Worm (Caenorhabditis elegans): ENCODE data around the gene trp-2.

Gene trp-2

DNA sequence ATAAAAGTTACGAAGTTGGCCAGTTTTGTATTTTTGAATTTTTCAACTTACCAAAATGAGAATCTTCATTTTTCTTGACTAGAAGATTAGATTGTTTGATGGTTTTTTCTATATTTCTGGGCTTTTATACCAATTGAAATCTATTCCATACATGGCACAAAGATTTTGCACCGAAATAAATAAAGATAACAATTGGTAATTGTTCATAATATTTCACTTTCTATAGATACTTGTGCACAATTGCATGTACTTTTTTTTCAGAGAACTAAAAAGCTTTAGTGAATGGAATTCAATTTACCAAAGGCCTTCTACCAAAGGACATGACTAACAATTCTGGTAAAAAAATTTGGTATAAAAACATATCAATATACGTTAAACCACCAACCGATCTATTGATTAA lies 37.1 kb upstream of the trp-2 start, which contains the start of the genes T12B5.15 and T12B5.14:
TSS of gene T12B5.15 (minus strand) at position 101 of the 400 bp plus-strand sequence.
TSS of gene T12B5.14 (plus strand) at position 321 of the 400 bp plus-strand sequence.
- TF ChIP-seq cebp-1 (GFP tag; IDR thresholded peaks at IDR 0.05) (no peak), cebp-1 (tag; optimal IDR thresholded peaks at IDR 0.05) (no peak), F55B11.4 (tag; optimal IDR thresholded peaks at IDR 0.05; ENCODE audit: borderline replicate concordance, insufficient read depth) (no peak), nhr-80 (tag; optimal IDR thresholded peaks at IDR 0.05) (no peak), Y53F4B.3 (GFP tag; IDR thresholded peaks at IDR 0.05) (no peak), dpl-1 (GFP tag; optimal IDR thresholded peaks at IDR 0.05) (no peak), xnd-1 (tag; optimal IDR thresholded peaks at IDR 0.05) (no peak), nhr-120 (GFP tag; IDR thresholded peaks at IDR 0.05) (no peak), gei-17 (GFP tag; optimal IDR thresholded peaks at IDR 0.05) (no peak), attf-6 (GFP tag; IDR thresholded peaks at IDR 0.05) (no peak)

DNA sequence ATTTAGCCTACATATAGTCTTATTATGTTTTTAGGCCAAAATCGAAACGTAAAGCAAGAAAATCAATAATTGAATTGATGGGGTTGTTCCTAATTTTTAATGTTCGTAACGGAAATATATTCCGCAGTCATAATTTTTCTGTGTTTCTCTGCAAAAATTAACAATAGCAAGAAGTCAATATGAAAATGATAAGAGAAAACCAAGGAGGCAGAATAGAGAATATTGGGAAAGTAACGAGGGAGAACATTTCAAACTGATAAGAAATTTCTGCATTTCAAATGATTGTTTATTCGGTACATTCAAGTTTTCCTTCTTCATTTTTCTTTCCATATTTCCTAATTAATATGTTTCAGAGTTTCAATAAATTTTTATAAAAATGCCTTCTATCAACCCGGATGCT lies 35.7 kb upstream of the trp-2 start, which contains the start of gene fbxa-54:
TSS of gene fbxa-54 (plus strand) at position 354 of the 400 bp plus-strand sequence.
- no peak for TF ChIP-seq T07F8.4 (tag; optimal IDR thresholded peaks at IDR 0.05)
- TF ChIP-seq nhr-80 (tag; optimal IDR thresholded peaks at IDR 0.05): peak; percentile 79

DNA sequence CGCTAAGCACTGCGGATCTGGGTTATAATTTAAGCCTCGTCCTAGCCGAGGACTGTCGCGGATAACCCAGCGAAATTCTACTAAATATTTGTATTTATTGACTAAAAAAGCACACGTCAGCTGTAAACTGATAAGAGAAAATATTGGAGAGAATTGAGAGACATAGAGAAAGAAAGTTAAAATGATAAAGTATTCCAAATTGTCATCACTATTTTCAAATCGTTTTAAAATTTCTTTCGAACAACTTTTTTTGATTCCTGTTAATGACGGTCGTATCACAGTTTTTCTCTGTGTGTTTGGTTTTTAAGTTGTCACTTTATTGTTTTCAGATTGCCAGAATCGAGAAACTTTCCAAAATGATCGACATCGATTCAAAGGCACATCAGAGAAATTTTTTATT lies 29.7 kb upstream of the trp-2 start, which contains the start of gene fbxa-51:
TSS of gene fbxa-51 (plus strand) at position 322 of the 400 bp plus-strand sequence.
- TF ChIP-seq hmg-1.2 (GFP tag; IDR thresholded peaks at IDR 0.05): peak; percentile 40; the same call in 1 of the 2 replicates
- no peak for TF ChIP-seq Y53G8AR.9 (GFP tag; conservative IDR thresholded peaks at IDR 0.05)
- no peak for TF ChIP-seq dpff-1 (tag; optimal IDR thresholded peaks at IDR 0.05)
- TF ChIP-seq madf-8 (GFP tag; conservative IDR thresholded peaks at IDR 0.05): no peak
- peak; percentile 66 for TF ChIP-seq nhr-80 (tag; optimal IDR thresholded peaks at IDR 0.05)
- TF ChIP-seq F57C9.4 (tag; optimal IDR thresholded peaks at IDR 0.05): no peak
- TF ChIP-seq ekl-4 (GFP tag; IDR thresholded peaks at IDR 0.05): no peak
- no peak for TF ChIP-seq mel-28 (tag; optimal IDR thresholded peaks at IDR 0.05; ENCODE audit: borderline replicate concordance)
- no peak for TF ChIP-seq hlh-12 (tag; optimal IDR thresholded peaks at IDR 0.05)
- no peak for TF ChIP-seq egrh-3 (GFP tag; IDR thresholded peaks at IDR 0.05)
- no peak for TF ChIP-seq attf-5 (GFP tag; optimal IDR thresholded peaks at IDR 0.05)
- no peak for TF ChIP-seq zfh-2 (GFP tag; conservative IDR thresholded peaks at IDR 0.05)
- no peak for TF ChIP-seq Y95B8A.8 (GFP tag; IDR thresholded peaks at IDR 0.05)
- no peak for TF ChIP-seq atf-7 (tag; optimal IDR thresholded peaks at IDR 0.05)
- no peak for TF ChIP-seq K11D2.4 (GFP tag; IDR thresholded peaks at IDR 0.05)
- no peak for TF ChIP-seq ceh-40 (GFP tag; IDR thresholded peaks at IDR 0.05)
- TF ChIP-seq unc-130 (GFP tag; optimal IDR thresholded peaks at IDR 0.05): no peak
- TF ChIP-seq pha-4 (tag; optimal IDR thresholded peaks at IDR 0.05): no peak

DNA sequence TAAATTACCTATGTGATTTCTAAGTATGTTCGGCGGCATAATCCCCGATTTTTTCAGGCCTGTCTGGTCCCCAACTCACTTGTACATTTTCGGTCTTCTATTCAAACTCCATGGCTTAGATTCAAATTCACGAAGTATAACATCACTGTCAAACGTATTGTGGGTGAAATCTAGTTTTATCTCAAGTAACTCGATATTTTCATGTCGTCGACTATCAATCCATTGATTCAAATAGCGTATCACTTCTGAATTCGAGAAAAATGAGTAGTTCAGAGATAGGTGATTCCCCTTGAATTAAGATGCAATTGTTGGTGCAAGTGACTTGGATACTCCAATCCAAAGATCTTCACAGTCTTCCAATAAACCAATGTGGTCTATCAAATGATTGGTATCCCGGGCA lies 27.0 kb upstream of the trp-2 start:
- TF ChIP-seq F57C9.4 (tag; optimal IDR thresholded peaks at IDR 0.05) (no peak), him-1 (tag; optimal IDR thresholded peaks at IDR 0.05) (no peak), egrh-3 (GFP tag; IDR thresholded peaks at IDR 0.05) (no peak), lag-1 (GFP tag; IDR thresholded peaks at IDR 0.05) (no peak), bed-2 (GFP tag; IDR thresholded peaks at IDR 0.05) (no peak), fkh-3 (tag; optimal IDR thresholded peaks at IDR 0.05) (no peak), akir-1 (GFP tag; optimal IDR thresholded peaks at IDR 0.05) (no peak), ztf-22 (GFP tag; optimal IDR thresholded peaks at IDR 0.05) (no peak), ZK185.1 (tag; optimal IDR thresholded peaks at IDR 0.05; ENCODE audit: poor library complexity, severe bottlenecking) (no peak), nhr-120 (GFP tag; IDR thresholded peaks at IDR 0.05) (no peak)
